Worm (Caenorhabditis elegans): Measurements from ENCODE around the gene col-37.

ce11 chrV:12162220-12162619 lies 5.3 kb downstream of the col-37 start, which contains the start of gene C27A7.5:
- TF ChIP-seq ztf-26 (tag; optimal IDR thresholded peaks at IDR 0.05) (no peak), unc-62 (GFP tag; optimal IDR thresholded peaks at IDR 0.05) (no peak), pha-4 (tag; optimal IDR thresholded peaks at IDR 0.05) (no peak), him-1 (tag; optimal IDR thresholded peaks at IDR 0.05) (no peak), rpc-1 (optimal IDR thresholded peaks at IDR 0.05) (no peak), rpc-1 (tag; optimal IDR thresholded peaks at IDR 0.05) (no peak), ekl-4 (GFP tag; IDR thresholded peaks at IDR 0.05) (no peak), zfh-2 (GFP tag; conservative IDR thresholded peaks at IDR 0.05) (no peak), snpc-3.4 (tag; optimal IDR thresholded peaks at IDR 0.05) (no peak), athp-1 (tag; optimal IDR thresholded peaks at IDR 0.05) (no peak), ztf-6 (GFP tag; IDR thresholded peaks at IDR 0.05) (no peak), die-1 (tag; optimal IDR thresholded peaks at IDR 0.05) (no peak), F55B11.4 (tag; optimal IDR thresholded peaks at IDR 0.05; ENCODE audit: borderline replicate concordance, insufficient read depth) (no peak)

All from whole organism, young adult.